Worm (Caenorhabditis elegans) whole organism, late embryonic: Measurements from ENCODE around the gene kcnl-4.

Source experiments
- F13H6.1 ChIP-seq: sonication (generic microtip); optimal IDR thresholded peaks from 2 replicates; lab custom pipeline; 2016; ENCODE audit warnings: missing genetic modification characterization, missing compliant biosample characterization
- ceh-22 ChIP-seq: sonication (generic microtip); optimal IDR thresholded peaks from 2 replicates; lab custom pipeline; 2017; ENCODE audit warnings: missing biosample characterization, missing genetic modification characterization
- ceh-48 ChIP-seq: sonication (generic microtip); optimal IDR thresholded peaks from 2 replicates; lab custom pipeline; 2016; ENCODE audit warnings: missing genetic modification characterization, inconsistent platforms, missing compliant biosample characterization
- dmd-4 ChIP-seq: sonication (generic microtip); optimal IDR thresholded peaks from 2 replicates; lab custom pipeline; 2016; ENCODE audit warnings: borderline replicate concordance, missing genetic modification characterization, missing compliant biosample characterization
- ets-4 ChIP-seq: sonication (generic microtip); optimal IDR thresholded peaks from 2 replicates; lab custom pipeline; 2016; ENCODE audit warnings: missing genetic modification characterization, missing compliant biosample characterization
- hlh-30 ChIP-seq: sonication (generic microtip); optimal IDR thresholded peaks from 2 replicates; lab custom pipeline; 2017; ENCODE audit warnings: antibody characterized with exemption, missing genetic modification characterization, missing compliant biosample characterization; ENCODE audit not compliant: insufficient read depth
- nhr-11 ChIP-seq: fragments of 150-350 bp; optimal IDR thresholded peaks from 2 replicates; lab custom pipeline; 2014; ENCODE audit warnings: missing biosample characterization, missing genetic modification characterization

- no peak for TF ChIP-seq hlh-30 (tag; lab: Kevin White, UChicago)
- TF ChIP-seq nhr-11 (tag; lab: Kevin White, UChicago): no peak
- TF ChIP-seq F13H6.1 (tag; lab: Kevin White, UChicago): no peak
- no peak for TF ChIP-seq dmd-4 (tag; lab: Kevin White, UChicago)
- no peak for TF ChIP-seq ceh-48 (tag; lab: Kevin White, UChicago)
- no peak for TF ChIP-seq ets-4 (tag; lab: Kevin White, UChicago)
- TF ChIP-seq ceh-22: no peak
Observed at ce11 chrV:14482728-14483210, 48.1 kb upstream of the kcnl-4 start, which contains the start of gene R02D5.3.
